Fruit fly (Drosophila melanogaster): ENCODE measurements around the gene CG2901.

The CG2901 gene

dm6 chrX:3868456-3869023 lies 40.5 kb downstream of the CG2901 start, which contains the start of gene CG2930:
CG2930 (plus strand) TSS chrX:3868973.
- TF ChIP-seq Rel (GFP tag; optimal IDR thresholded peaks at IDR 0.05) (no peak), Rel (tag; optimal IDR thresholded peaks at IDR 0.05) (peak; percentile 77), OdsH (GFP tag; optimal IDR thresholded peaks at IDR 0.05) (peak; percentile 93), dsf (GFP tag; optimal IDR thresholded peaks at IDR 0.05; ENCODE audit: borderline replicate concordance) (peak; percentile 65), Mio (GFP tag; optimal IDR thresholded peaks at IDR 0.05) (peak; percentile 67), psq (GFP tag; optimal IDR thresholded peaks at IDR 0.05) (peak; percentile 85), CrebA (GFP tag; optimal IDR thresholded peaks at IDR 0.05; ENCODE audit: borderline replicate concordance) (peak; percentile 63), foxo (GFP tag; optimal IDR thresholded peaks at IDR 0.05) (peak; percentile 60 to 96), dl (GFP tag; optimal IDR thresholded peaks at IDR 0.05; ENCODE audit: insufficient read depth in 1 of 2, partially characterized antibody in 2 of 2) (no peak), Vsx2 (GFP tag; optimal IDR thresholded peaks at IDR 0.05; ENCODE audit: partially characterized antibody) (no peak), N (GFP tag; optimal IDR thresholded peaks at IDR 0.05) (no peak), CG9705 (GFP tag; optimal IDR thresholded peaks at IDR 0.05) (peak; percentile 96), GATAd (GFP tag; optimal IDR thresholded peaks at IDR 0.05) (peak; percentile 63), Sp1 (GFP tag; optimal IDR thresholded peaks at IDR 0.05) (peak; percentile 96), lola (GFP tag; optimal IDR thresholded peaks at IDR 0.05) (no peak), rgr (GFP tag; optimal IDR thresholded peaks at IDR 0.05) (peak; percentile 97), Myc (optimal IDR thresholded peaks at IDR 0.05) (no peak), jim (GFP tag; optimal IDR thresholded peaks at IDR 0.05) (no peak), HLH106 (tag; optimal IDR thresholded peaks at IDR 0.05) (peak; percentile 95), br (GFP tag; optimal IDR thresholded peaks at IDR 0.05) (peak; percentile 93), sage (GFP tag; optimal IDR thresholded peaks at IDR 0.05) (peak; percentile 89), Hr78 (GFP tag; optimal IDR thresholded peaks at IDR 0.05) (no peak), Hnf4 (GFP tag; optimal IDR thresholded peaks at IDR 0.05) (peak; percentile 93), sv (GFP tag; optimal IDR thresholded peaks at IDR 0.05) (no peak), fru (GFP tag; optimal IDR thresholded peaks at IDR 0.05) (peak; percentile 93), usp (GFP tag; optimal IDR thresholded peaks at IDR 0.05) (no peak), Dfd (GFP tag; optimal IDR thresholded peaks at IDR 0.05) (no peak), Hr83 (GFP tag; optimal IDR thresholded peaks at IDR 0.05; ENCODE audit: poor library complexity, severe bottlenecking) (peak; percentile 87), Jra (GFP tag; optimal IDR thresholded peaks at IDR 0.05) (peak; percentile 73), h (GFP tag; optimal IDR thresholded peaks at IDR 0.05) (peak; percentile 95), Abd-B (GFP tag; optimal IDR thresholded peaks at IDR 0.05) (no peak), brk (GFP tag; optimal IDR thresholded peaks at IDR 0.05) (peak; percentile 81), woc (GFP tag; optimal IDR thresholded peaks at IDR 0.05) (peak; percentile 76), CG32264 (GFP tag; optimal IDR thresholded peaks at IDR 0.05) (peak; percentile 93), Dif (GFP tag; optimal IDR thresholded peaks at IDR 0.05; ENCODE audit: partially characterized antibody) (no peak), pan (optimal IDR thresholded peaks at IDR 0.05) (no peak), dmrt93B (GFP tag; optimal IDR thresholded peaks at IDR 0.05) (peak; percentile 94), ey (GFP tag; optimal IDR thresholded peaks at IDR 0.05) (peak; percentile 96), tai (GFP tag; optimal IDR thresholded peaks at IDR 0.05) (peak; percentile 81)

- TF ChIP-seq dmrt93B (GFP tag; optimal IDR thresholded peaks at IDR 0.05) (no peak), Rel (GFP tag; optimal IDR thresholded peaks at IDR 0.05) (no peak), Rel (tag; optimal IDR thresholded peaks at IDR 0.05) (peak; percentile 46), Mio (GFP tag; optimal IDR thresholded peaks at IDR 0.05) (no peak), OdsH (GFP tag; optimal IDR thresholded peaks at IDR 0.05) (no peak), CrebA (GFP tag; optimal IDR thresholded peaks at IDR 0.05; ENCODE audit: borderline replicate concordance) (peak; percentile 44)
Observed at dm6 chrX:3869092-3869491, 41.1 kb downstream of the CG2901 start.

dm6 chrX:3870577-3870976 lies 42.6 kb downstream of the CG2901 start:
- TF ChIP-seq dmrt93B (GFP tag; optimal IDR thresholded peaks at IDR 0.05), result no peak
- TF ChIP-seq br (GFP tag; optimal IDR thresholded peaks at IDR 0.05), result no peak
- no peak for TF ChIP-seq Sp1 (GFP tag; optimal IDR thresholded peaks at IDR 0.05)
- no peak for TF ChIP-seq Hr78 (GFP tag; optimal IDR thresholded peaks at IDR 0.05)
- no peak for TF ChIP-seq foxo (GFP tag; optimal IDR thresholded peaks at IDR 0.05)

Measured in whole organism, wandering third instar larva.